Worm (Caenorhabditis elegans) whole organism, early embryonic: ENCODE results near the gene idpp-5.

Source experiments
- B0310.2 ChIP-seq: sonication (generic microtip); optimal IDR thresholded peaks from 2 replicates; lab custom pipeline; 2016; ENCODE audit warnings: mild to moderate bottlenecking, missing genetic modification characterization, missing compliant biosample characterization
- F13C5.2 ChIP-seq: sonication (generic microtip); optimal IDR thresholded peaks from 2 replicates; lab custom pipeline; 2017; ENCODE audit warnings: mild to moderate bottlenecking, missing genetic modification characterization, inconsistent platforms, missing compliant biosample characterization
- aly-1 ChIP-seq: sonication (generic microtip); optimal IDR thresholded peaks from 2 replicates; lab custom pipeline; 2016; ENCODE audit warnings: missing genetic modification characterization, missing compliant biosample characterization
- ama-1 ChIP-seq: fragments of 150-350 bp; optimal IDR thresholded peaks from 2 replicates; lab custom pipeline; 2014
- ceh-13 ChIP-seq: fragments of 200-800 bp; sonication (Bioruptor generic); optimal IDR thresholded peaks from 2 replicates; lab custom pipeline; 2018; ENCODE audit warnings: mild to moderate bottlenecking, missing genetic modification characterization, missing compliant biosample characterization
- ceh-36 ChIP-seq: sonication (generic microtip); optimal IDR thresholded peaks from 2 replicates; lab custom pipeline; 2016; ENCODE audit warnings: missing genetic modification characterization, inconsistent platforms, missing compliant biosample characterization
- ets-7 ChIP-seq: sonication (generic microtip); optimal IDR thresholded peaks from 2 replicates; lab custom pipeline; 2016; ENCODE audit warnings: missing genotype, missing genetic modification characterization, missing compliant biosample characterization
- flt-1 ChIP-seq: fragments of 200-800 bp; sonication (Bioruptor generic); IDR thresholded peaks from 2 replicates; pipeline ENCODE4 v1.3.6; 2022; ENCODE audit warnings: missing genetic modification characterization, missing compliant biosample characterization
- hmbx-1 ChIP-seq: sonication (generic microtip); optimal IDR thresholded peaks from 2 replicates; lab custom pipeline; 2016; ENCODE audit warnings: mild to moderate bottlenecking, missing genetic modification characterization, missing compliant biosample characterization
- hmg-4 ChIP-seq: fragments of 200-800 bp; sonication (Bioruptor generic); optimal IDR thresholded peaks from 2 replicates; lab custom pipeline; 2018; ENCODE audit warnings: mild to moderate bottlenecking, missing genetic modification characterization, missing compliant biosample characterization
- hnd-1 ChIP-seq: sonication (generic microtip); optimal IDR thresholded peaks from 2 replicates; lab custom pipeline; 2016; ENCODE audit warnings: missing genetic modification characterization, missing compliant biosample characterization
- pes-1 ChIP-seq: fragments of 200-800 bp; sonication (Bioruptor generic); IDR thresholded peaks from 2 replicates; pipeline ENCODE4 v1.3.6; 2022; ENCODE audit warnings: missing genetic modification reagents, missing genetic modification characterization, missing compliant biosample characterization
- scrt-1 ChIP-seq: fragments of 200-800 bp; sonication (Bioruptor generic); IDR thresholded peaks from 2 replicates; pipeline ENCODE4 v1.3.6; 2022; ENCODE audit warnings: missing genetic modification characterization, missing compliant biosample characterization
- sea-1 ChIP-seq: fragments of 200-800 bp; sonication (Bioruptor generic); conservative IDR thresholded peaks from 2 replicates; pipeline ENCODE4 v1.3.6; 2022; ENCODE audit warnings: missing genetic modification characterization, missing compliant biosample characterization
- tbx-11 ChIP-seq: fragments of 200-800 bp; sonication (Bioruptor generic); IDR thresholded peaks from 2 replicates; pipeline ENCODE4 v1.3.6; 2022; ENCODE audit warnings: missing genetic modification characterization, missing compliant biosample characterization
- tbx-37 ChIP-seq: fragments of 200-800 bp; sonication (Bioruptor generic); conservative IDR thresholded peaks from 2 replicates; pipeline ENCODE4 v1.3.6; 2022; ENCODE audit warnings: missing genetic modification reagents, missing genetic modification characterization, missing compliant biosample characterization
- tra-4 ChIP-seq: sonication (generic microtip); optimal IDR thresholded peaks from 2 replicates; lab custom pipeline; 2017; ENCODE audit warnings: missing genetic modification characterization, missing compliant biosample characterization

idpp-5 gene

ce11 chrX:3758399-3758798 lies 34.2 kb downstream of the idpp-5 start, which contains the start of gene T14G12.12:
TSS of gene T14G12.12 (minus strand) at chrX:3758499.
- TF ChIP-seq ets-7 (tag; lab: Kevin White, UChicago) (no peak), B0310.2 (tag; lab: Kevin White, UChicago) (no peak), sea-1 (no peak), ceh-13 (GFP tag; lab: Kevin White, UChicago) (no peak), flt-1 (GFP tag; lab: Robert Waterston, UW) (no peak), scrt-1 (GFP tag; lab: Robert Waterston, UW) (no peak), F13C5.2 (tag; lab: Kevin White, UChicago) (no peak), aly-1 (tag; lab: Kevin White, UChicago) (no peak), hnd-1 (tag; lab: Kevin White, UChicago) (no peak), ceh-36 (tag; lab: Kevin White, UChicago) (no peak), tra-4 (no peak), hmbx-1 (tag; lab: Kevin White, UChicago) (no peak), hmg-4 (GFP tag; lab: Kevin White, UChicago) (no peak), pes-1 (GFP tag; lab: Robert Waterston, UW) (no peak), tbx-11 (GFP tag; lab: Robert Waterston, UW) (no peak), tbx-37 (no peak)

DNA sequence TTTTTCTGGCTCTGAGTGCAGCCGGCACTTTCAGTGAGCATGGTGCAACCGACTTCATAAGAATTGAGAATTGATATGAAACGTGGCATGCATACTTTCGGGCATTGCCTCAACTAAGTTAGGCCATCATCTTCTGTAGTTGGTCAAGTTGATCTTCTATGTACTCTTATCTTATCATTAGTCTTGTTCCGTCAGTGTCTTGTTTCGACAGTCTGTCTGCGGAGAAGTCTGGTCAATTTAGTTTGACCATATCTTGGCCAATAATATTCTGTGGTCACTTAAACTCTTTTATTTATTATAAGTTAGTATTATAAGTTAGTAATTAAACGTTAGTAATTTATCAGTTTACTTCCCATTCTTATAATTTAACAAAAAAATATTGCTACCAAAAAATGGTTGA lies 36.4 kb downstream of the idpp-5 start:
- TF ChIP-seq tbx-11 (GFP tag; lab: Robert Waterston, UW): no peak
- TF ChIP-seq tra-4: no peak
- no peak for TF ChIP-seq hmg-4 (GFP tag; lab: Kevin White, UChicago)
- no peak for TF ChIP-seq B0310.2 (tag; lab: Kevin White, UChicago)
- no peak for TF ChIP-seq scrt-1 (GFP tag; lab: Robert Waterston, UW)
- no peak for TF ChIP-seq aly-1 (tag; lab: Kevin White, UChicago)
- no peak for TF ChIP-seq hnd-1 (tag; lab: Kevin White, UChicago)
- TF ChIP-seq ceh-13 (GFP tag; lab: Kevin White, UChicago): no peak
- TF ChIP-seq flt-1 (GFP tag; lab: Robert Waterston, UW): no peak
- no peak for TF ChIP-seq pes-1 (GFP tag; lab: Robert Waterston, UW)
- no peak for TF ChIP-seq sea-1

- TF ChIP-seq scrt-1 (GFP tag; lab: Robert Waterston, UW) (no peak), pes-1 (GFP tag; lab: Robert Waterston, UW) (no peak), ceh-13 (GFP tag; lab: Kevin White, UChicago) (no peak), tbx-11 (GFP tag; lab: Robert Waterston, UW) (no peak), F13C5.2 (tag; lab: Kevin White, UChicago) (no peak), hmbx-1 (tag; lab: Kevin White, UChicago) (no peak), ets-7 (tag; lab: Kevin White, UChicago) (no peak), B0310.2 (tag; lab: Kevin White, UChicago) (no peak), hnd-1 (tag; lab: Kevin White, UChicago) (no peak), aly-1 (tag; lab: Kevin White, UChicago) (no peak), ceh-36 (tag; lab: Kevin White, UChicago) (no peak), ama-1 (no peak), hmg-4 (GFP tag; lab: Kevin White, UChicago) (no peak), tra-4 (no peak), tbx-37 (no peak), sea-1 (no peak), flt-1 (GFP tag; lab: Robert Waterston, UW) (no peak)
Observed at ce11 chrX:3755753-3756152, 36.9 kb downstream of the idpp-5 start.

DNA sequence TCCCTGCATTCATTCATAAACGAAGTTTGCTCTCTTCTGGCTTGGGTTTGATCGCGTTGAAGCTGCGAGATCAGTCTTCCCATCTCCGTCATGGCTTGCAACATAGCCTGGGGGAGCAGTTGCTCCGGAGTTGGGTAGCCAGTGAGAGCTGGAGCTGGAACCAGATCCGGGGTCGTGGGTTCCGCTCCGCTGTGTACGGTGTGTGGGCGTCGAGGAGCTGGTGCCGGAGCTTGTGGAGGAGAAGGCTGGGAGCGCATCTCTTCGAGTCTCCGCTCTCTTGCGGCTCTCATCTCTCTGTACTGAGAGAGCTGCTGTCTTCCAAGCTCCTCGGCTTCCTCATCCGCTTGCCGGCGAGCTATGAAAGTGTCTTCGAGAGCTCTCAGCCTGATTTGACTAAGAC lies 40.2 kb downstream of the idpp-5 start:
- no peak for TF ChIP-seq pes-1 (GFP tag; lab: Robert Waterston, UW)
- TF ChIP-seq ceh-13 (GFP tag; lab: Kevin White, UChicago): no peak
- no peak for TF ChIP-seq scrt-1 (GFP tag; lab: Robert Waterston, UW)
- TF ChIP-seq hmg-4 (GFP tag; lab: Kevin White, UChicago): no peak
- TF ChIP-seq aly-1 (tag; lab: Kevin White, UChicago): no peak
- TF ChIP-seq F13C5.2 (tag; lab: Kevin White, UChicago): no peak
- TF ChIP-seq tra-4: no peak
- no peak for TF ChIP-seq tbx-11 (GFP tag; lab: Robert Waterston, UW)
- no peak for TF ChIP-seq hmbx-1 (tag; lab: Kevin White, UChicago)
- no peak for TF ChIP-seq tbx-37
- no peak for TF ChIP-seq B0310.2 (tag; lab: Kevin White, UChicago)
- TF ChIP-seq ets-7 (tag; lab: Kevin White, UChicago): no peak
- TF ChIP-seq sea-1: no peak
- TF ChIP-seq ama-1: no peak
- no peak for TF ChIP-seq hnd-1 (tag; lab: Kevin White, UChicago)
- TF ChIP-seq flt-1 (GFP tag; lab: Robert Waterston, UW): no peak
- no peak for TF ChIP-seq ceh-36 (tag; lab: Kevin White, UChicago)

DNA sequence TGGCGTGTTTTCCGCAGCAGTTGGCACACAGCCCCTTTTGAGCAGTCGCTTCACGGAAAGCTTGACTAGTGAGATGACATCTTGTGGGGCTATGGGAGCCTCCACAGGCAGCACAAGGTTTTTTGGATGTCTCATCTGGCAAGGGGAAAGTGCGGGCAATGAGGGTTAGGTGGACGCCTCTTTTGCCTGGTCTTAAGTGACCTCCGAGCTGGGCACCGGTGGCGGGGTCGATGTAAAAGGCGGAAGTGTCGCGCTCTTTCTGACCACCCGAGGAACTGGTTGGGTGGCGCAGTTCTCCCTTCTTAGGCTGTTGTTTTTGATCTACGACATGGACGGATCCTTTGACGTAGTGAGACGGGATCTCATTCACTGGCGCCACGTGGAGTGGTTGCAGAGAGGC lies 41.2 kb downstream of the idpp-5 start:
- TF ChIP-seq ets-7 (tag; lab: Kevin White, UChicago) (no peak), sea-1 (no peak), hmg-4 (GFP tag; lab: Kevin White, UChicago) (no peak), tbx-37 (no peak)

ce11 chrX:3743190-3743589 lies 49.4 kb downstream of the idpp-5 start:
- TF ChIP-seq ets-7 (tag; lab: Kevin White, UChicago) (no peak), tbx-11 (GFP tag; lab: Robert Waterston, UW) (no peak)

ce11 chrX:3742223-3742622 lies 50.4 kb downstream of the idpp-5 start, which contains the start of gene fkh-2:
TSS of gene fkh-2 (minus strand) at chrX:3742323.
- TF ChIP-seq ceh-36 (tag; lab: Kevin White, UChicago) (no peak), tbx-37 (no peak), F13C5.2 (tag; lab: Kevin White, UChicago) (no peak), ama-1 (no peak)
